Fruit fly (Drosophila melanogaster) whole organism, wandering third instar larva: Measurements from ENCODE around the gene CG12698.

Source experiments
- Rel ChIP-seq, 2 experiments: fragments of 200-800 bp; sonication (Bioruptor generic) in 1 of 2; optimal IDR thresholded peaks; 2 replicates in 1 of 2; 3 replicates in 1 of 2; lab custom pipeline; 2016 to 2019; ENCODE audit warnings: mild to moderate bottlenecking in 2 of 2, missing biosample characterization in 2 of 2, missing genetic modification characterization in 2 of 2, moderate library complexity in 1 of 2
- usp ChIP-seq: fragments of >200 bp; optimal IDR thresholded peaks from 2 replicates; lab custom pipeline; 2017; ENCODE audit warnings: missing biosample characterization, missing genetic modification characterization

DNA sequence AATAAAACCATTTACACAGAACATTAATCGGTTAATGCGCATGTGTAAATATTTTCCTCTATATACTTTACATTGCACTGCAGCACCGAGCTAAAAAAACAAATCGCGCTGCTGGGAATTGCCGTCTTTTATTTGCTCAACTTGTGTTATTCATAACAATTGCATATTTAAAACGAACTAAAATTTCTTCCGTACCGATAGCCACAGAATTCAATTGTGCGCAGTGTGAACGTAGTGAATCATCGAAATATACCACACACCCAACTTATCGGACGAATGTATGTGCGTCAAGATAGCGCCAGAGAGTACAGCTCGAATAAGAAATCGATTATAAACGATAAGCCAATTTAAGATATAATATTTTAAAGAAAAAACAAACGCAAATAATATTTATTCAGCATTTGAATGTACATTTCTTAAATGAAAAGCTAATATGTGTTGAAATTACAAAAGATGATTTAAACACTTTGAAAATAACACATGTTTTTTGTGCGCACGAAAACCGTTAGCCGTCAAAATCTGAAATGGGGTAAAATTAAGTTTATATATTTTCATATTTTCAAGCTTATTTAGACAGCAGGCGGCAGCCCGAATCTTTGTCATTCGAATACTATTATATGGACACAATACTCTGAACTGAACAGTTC, at the start of gene CG12698, which contains the start of gene vap:
- TF ChIP-seq Rel (GFP tag; optimal IDR thresholded peaks at IDR 0.05; lab: Kevin White, UChicago) (no peak), Rel (tag; optimal IDR thresholded peaks at IDR 0.05; lab: Kevin White, UChicago) (no peak), usp (GFP tag; lab: Kevin White, UChicago) (no peak)
